Worm (Caenorhabditis elegans): ENCODE measurements around the gene pat-9.

DNA sequence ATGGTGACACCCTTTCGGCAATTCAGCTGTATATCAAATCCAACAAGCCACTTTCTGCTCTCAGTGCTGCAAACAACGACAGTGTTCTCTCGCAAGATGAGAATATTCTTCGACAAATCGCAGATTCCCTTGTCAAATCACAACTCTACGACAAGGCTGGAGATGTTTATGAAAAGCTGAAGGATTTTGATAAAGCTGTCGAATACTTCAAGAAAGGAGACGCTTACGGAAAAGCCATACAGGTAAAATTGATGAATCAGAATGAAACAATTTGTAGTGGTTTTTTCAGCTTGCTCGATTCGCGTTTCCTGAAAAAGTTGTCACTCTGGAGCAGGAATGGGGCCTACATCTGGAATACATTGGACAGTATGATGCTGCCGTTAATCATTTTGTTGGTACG, 9.4 kb downstream of the pat-9 start:
- TF ChIP-seq dao-5 (tag; optimal IDR thresholded peaks at IDR 0.05) (no peak), him-1 (tag; optimal IDR thresholded peaks at IDR 0.05) (no peak), W03F9.2 (tag; optimal IDR thresholded peaks at IDR 0.05) (no peak)

All from whole organism, L4/young adult.